Fruit fly (Drosophila melanogaster): ENCODE measurements around the gene CG31445.

CG31445 gene

dm6 chr3R:29213416-29213815, 31.2 kb downstream of the CG31445 start:
- TF ChIP-seq CG7045 (GFP tag; optimal IDR thresholded peaks at IDR 0.05) (no peak), kay (GFP tag; ENCODE audit: borderline replicate concordance) (peak; percentile 65)

- TF ChIP-seq CG5204 (GFP tag; optimal IDR thresholded peaks at IDR 0.05) (no peak), Clk (GFP tag; optimal IDR thresholded peaks at IDR 0.05) (no peak), CG1620 (GFP tag; optimal IDR thresholded peaks at IDR 0.05) (no peak)
Measured at dm6 chr3R:29212534-29212933, 32.1 kb downstream of the CG31445 start.

- TF ChIP-seq CG7045 (GFP tag; optimal IDR thresholded peaks at IDR 0.05) = no peak
- no peak for TF ChIP-seq Crg-1 (GFP tag; optimal IDR thresholded peaks at IDR 0.05)
Measured at dm6 chr3R:29211702-29212101, 32.9 kb downstream of the CG31445 start.

dm6 chr3R:29210542-29211393, 33.9 kb downstream of the CG31445 start:
- TF ChIP-seq CG11617 (GFP tag; optimal IDR thresholded peaks at IDR 0.05) (no peak), Clk (GFP tag; optimal IDR thresholded peaks at IDR 0.05) (no peak), CG33017 (tag; optimal IDR thresholded peaks at IDR 0.05) (no peak), cnc (optimal IDR thresholded peaks at IDR 0.05) (no peak), CG14711 (tag; optimal IDR thresholded peaks at IDR 0.05) (no peak), Hr96 (GFP tag; optimal IDR thresholded peaks at IDR 0.05) (no peak), CG7045 (GFP tag; optimal IDR thresholded peaks at IDR 0.05) (no peak), ovo (GFP tag; optimal IDR thresholded peaks at IDR 0.05) (no peak), cic (GFP tag; optimal IDR thresholded peaks at IDR 0.05) (no peak), CG12768 (GFP tag; optimal IDR thresholded peaks at IDR 0.05) (no peak), toe (GFP tag; optimal IDR thresholded peaks at IDR 0.05) (no peak), Mnt (GFP tag; optimal IDR thresholded peaks at IDR 0.05) (no peak), pad (GFP tag; optimal IDR thresholded peaks at IDR 0.05) (no peak), kay (GFP tag; ENCODE audit: borderline replicate concordance) (no peak), tj (GFP tag; optimal IDR thresholded peaks at IDR 0.05) (no peak), CG1620 (GFP tag; optimal IDR thresholded peaks at IDR 0.05) (no peak), Crg-1 (GFP tag; optimal IDR thresholded peaks at IDR 0.05) (no peak)

dm6 chr3R:29210091-29210490, 34.5 kb downstream of the CG31445 start:
- TF ChIP-seq CG7101 (tag; optimal IDR thresholded peaks at IDR 0.05) = no peak
- no peak for TF ChIP-seq Mnt (GFP tag; optimal IDR thresholded peaks at IDR 0.05)
- no peak for TF ChIP-seq kay (GFP tag; ENCODE audit: borderline replicate concordance)
- no peak for TF ChIP-seq cnc (optimal IDR thresholded peaks at IDR 0.05)
- TF ChIP-seq CG12768 (GFP tag; optimal IDR thresholded peaks at IDR 0.05) = no peak

dm6 chr3R:29207996-29208395, 36.6 kb downstream of the CG31445 start:
- no peak for TF ChIP-seq Crg-1 (GFP tag; optimal IDR thresholded peaks at IDR 0.05)
- peak; percentile 46 for TF ChIP-seq bab1 (GFP tag; optimal IDR thresholded peaks at IDR 0.05)
- TF ChIP-seq CG11617 (GFP tag; optimal IDR thresholded peaks at IDR 0.05) = no peak
- TF ChIP-seq CG7101 (tag; optimal IDR thresholded peaks at IDR 0.05) = no peak
- no peak for TF ChIP-seq CG1620 (GFP tag; optimal IDR thresholded peaks at IDR 0.05)
- no peak for TF ChIP-seq toe (GFP tag; optimal IDR thresholded peaks at IDR 0.05)

- TF ChIP-seq ovo (GFP tag; optimal IDR thresholded peaks at IDR 0.05) (no peak), cnc (optimal IDR thresholded peaks at IDR 0.05) (no peak), bab1 (GFP tag; optimal IDR thresholded peaks at IDR 0.05) (peak; percentile 81), CG1620 (GFP tag; optimal IDR thresholded peaks at IDR 0.05) (peak; percentile 27), CG12768 (GFP tag; optimal IDR thresholded peaks at IDR 0.05) (peak; percentile 87), toe (GFP tag; optimal IDR thresholded peaks at IDR 0.05) (peak; percentile 82), Hr96 (GFP tag; optimal IDR thresholded peaks at IDR 0.05) (peak; percentile 10), pad (GFP tag; optimal IDR thresholded peaks at IDR 0.05) (peak; percentile 47), cic (GFP tag; optimal IDR thresholded peaks at IDR 0.05) (peak; percentile 64), kay (GFP tag; ENCODE audit: borderline replicate concordance) (no peak), CG14711 (tag; optimal IDR thresholded peaks at IDR 0.05) (peak; percentile 75), tj (GFP tag; optimal IDR thresholded peaks at IDR 0.05) (peak; percentile 43), Crg-1 (GFP tag; optimal IDR thresholded peaks at IDR 0.05) (peak; percentile 21), CG33017 (tag; optimal IDR thresholded peaks at IDR 0.05) (peak; percentile 90), CG11617 (GFP tag; optimal IDR thresholded peaks at IDR 0.05) (peak; percentile 55), Mnt (GFP tag; optimal IDR thresholded peaks at IDR 0.05) (peak; percentile 57), Clk (GFP tag; optimal IDR thresholded peaks at IDR 0.05) (peak; percentile 81), CG7101 (tag; optimal IDR thresholded peaks at IDR 0.05) (peak; percentile 84), CG5204 (GFP tag; optimal IDR thresholded peaks at IDR 0.05) (peak; percentile 65), CG7045 (GFP tag; optimal IDR thresholded peaks at IDR 0.05) (peak; percentile 90)
Measured at dm6 chr3R:29207012-29207656, 37.5 kb downstream of the CG31445 start.

Measured in whole organism, adult.